Worm (Caenorhabditis elegans) whole organism, L4 larva: Measurements from ENCODE around the gene gly-13.

Experiments used
- R02D3.7 ChIP-seq: fragments of 150-350 bp; sonication (generic microtip); optimal IDR thresholded peaks from 3 replicates; lab custom pipeline; 2014; ENCODE audit warnings: missing biosample characterization, missing genetic modification characterization
- aly-2 ChIP-seq: sonication (generic microtip); optimal IDR thresholded peaks from 2 replicates; lab custom pipeline; 2018; ENCODE audit warnings: missing biosample characterization, missing genetic modification characterization
- daf-16 ChIP-seq, 3 experiments: sonication (generic microtip); optimal IDR thresholded peaks; 2 replicates each; lab custom pipeline; 2016 to 2017; ENCODE audit warnings: missing genetic modification characterization in 3 of 3, missing genetic modification reagents in 3 of 3, mild to moderate bottlenecking in 2 of 3, missing compliant biosample characterization in 2 of 3, missing biosample characterization in 1 of 3, moderate library complexity in 1 of 3
- jun-1 ChIP-seq: fragments of 150-350 bp; optimal IDR thresholded peaks from 2 replicates; lab custom pipeline; 2014; ENCODE audit warnings: missing biosample characterization, missing genetic modification reagents, missing genetic modification characterization
- lin-15B ChIP-seq: fragments of 150-350 bp; sonication (generic microtip); optimal IDR thresholded peaks from 3 replicates; lab custom pipeline; 2014; ENCODE audit warnings: missing biosample characterization, missing genetic modification characterization
- mdl-1 ChIP-seq, 2 experiments: fragments of 150-350 bp in 1 of 2; sonication (generic microtip) in 1 of 2; optimal IDR thresholded peaks; 2 replicates each; lab custom pipeline; 2014 to 2017; ENCODE audit warnings: missing biosample characterization in 2 of 2, missing genetic modification characterization in 2 of 2
- mep-1 ChIP-seq: fragments of 150-350 bp; sonication (generic microtip); optimal IDR thresholded peaks from 3 replicates; lab custom pipeline; 2014; ENCODE audit warnings: missing biosample characterization, missing genetic modification characterization
- mxl-2 ChIP-seq: fragments of 200-800 bp; sonication (Bioruptor generic); conservative IDR thresholded peaks from 2 replicates; pipeline ENCODE4 v1.3.6; 2022; ENCODE audit warnings: missing genetic modification reagents, missing genetic modification characterization, missing compliant biosample characterization
- nhr-28 ChIP-seq: fragments of 150-350 bp; optimal IDR thresholded peaks from 2 replicates; lab custom pipeline; 2014; ENCODE audit warnings: missing biosample characterization, missing genetic modification characterization
- nhr-41 ChIP-seq: fragments of 200-800 bp; sonication (Bioruptor generic); IDR thresholded peaks from 2 replicates; pipeline ENCODE4 v1.3.6; 2022; ENCODE audit warnings: missing genetic modification reagents, missing genetic modification characterization, missing compliant biosample characterization
- snpc-4 ChIP-seq: fragments of 150-350 bp; optimal IDR thresholded peaks from 2 replicates; lab custom pipeline; 2014; ENCODE audit warnings: missing biosample characterization, missing genetic modification characterization
- tra-1 ChIP-seq: fragments of 200-800 bp; sonication (Bioruptor generic); IDR thresholded peaks from 2 replicates; pipeline ENCODE4 v1.3.6; 2022; ENCODE audit warnings: missing genetic modification reagents, missing genetic modification characterization, missing compliant biosample characterization
- unc-62 ChIP-seq, 3 experiments: fragments of 150-350 bp in 1 of 3; sonication (generic microtip); optimal IDR thresholded peaks in 2 of 3; peaks in 1 of 3; 1 replicate in 1 of 3; 2 replicates in 2 of 3; lab custom pipeline; 2014 to 2017; ENCODE audit warnings: missing biosample characterization in 3 of 3, missing genetic modification characterization in 3 of 3, missing genetic modification reagents in 3 of 3, missing genotype in 1 of 3
- zfp-2 ChIP-seq: sonication (generic microtip); optimal IDR thresholded peaks from 2 replicates; lab custom pipeline; 2016; ENCODE audit warnings: mild to moderate bottlenecking, missing genetic modification characterization, missing compliant biosample characterization

ce11 chrX:9264636-9265035 is 31.8 kb downstream of the gly-13 start:
- peak; percentile 79 for TF ChIP-seq nhr-28 (tag; lab: Kevin White, UChicago)
- TF ChIP-seq unc-62 (GFP tag; optimal IDR thresholded peaks at IDR 0.05 in 1 of 2; lab: Kevin White, UChicago) = peak in 1 of 2 experiments; percentile 86
- no peak for TF ChIP-seq unc-62 (tag; optimal IDR thresholded peaks at IDR 0.05; lab: Kevin White, UChicago)
- TF ChIP-seq R02D3.7 (tag; lab: Kevin White, UChicago) = no peak
- TF ChIP-seq mxl-2 = 0 out of 2 replicates have a peak, but pooled peaks have one; percentile 25
- TF ChIP-seq nhr-41 (GFP tag; lab: Robert Waterston, UW) = no peak
- peak; percentile 76 for TF ChIP-seq tra-1 (GFP tag; lab: Robert Waterston, UW)
- TF ChIP-seq lin-15B (tag; lab: Kevin White, UChicago) = no peak
- TF ChIP-seq mep-1 (tag; lab: Kevin White, UChicago) = peak; percentile 57
- TF ChIP-seq jun-1 (tag; lab: Kevin White, UChicago) = no peak
- peak; percentile 5 to 18 for TF ChIP-seq daf-16 (GFP tag; optimal IDR thresholded peaks at IDR 0.05; lab: Kevin White, UChicago)
- TF ChIP-seq daf-16 (tag; optimal IDR thresholded peaks at IDR 0.05; lab: Kevin White, UChicago) = peak; percentile 91
- peak in 1 of 2 experiments; percentile 60 for TF ChIP-seq mdl-1 (tag; optimal IDR thresholded peaks at IDR 0.05; lab: Kevin White, UChicago)
- TF ChIP-seq aly-2 (tag; lab: Kevin White, UChicago) = no peak
- no peak for TF ChIP-seq snpc-4
- no peak for TF ChIP-seq zfp-2
